Worm (Caenorhabditis elegans) whole organism, young adult: ENCODE results near the gene srh-154.

Experiments used
- B0261.1 ChIP-seq: sonication (generic microtip); optimal IDR thresholded peaks from 2 replicates; lab custom pipeline; 2016; ENCODE audit warnings: mild to moderate bottlenecking, missing genetic modification characterization, moderate library complexity, missing compliant biosample characterization
- F49E8.2 ChIP-seq: sonication (generic microtip); optimal IDR thresholded peaks from 3 replicates; lab custom pipeline; 2017; ENCODE audit warnings: missing genetic modification characterization, mild to moderate bottlenecking, missing compliant biosample characterization, antibody characterized with exemption, moderate library complexity; ENCODE audit not compliant: insufficient read depth
- F52B5.7 ChIP-seq: sonication (generic microtip); optimal IDR thresholded peaks from 2 replicates; lab custom pipeline; 2016; ENCODE audit warnings: mild to moderate bottlenecking, missing genetic modification characterization, missing compliant biosample characterization
- F55B11.4 ChIP-seq: sonication (generic microtip); optimal IDR thresholded peaks from 2 replicates; lab custom pipeline; 2016; ENCODE audit warnings: missing compliant biosample characterization, missing genetic modification characterization, borderline replicate concordance; ENCODE audit not compliant: insufficient read depth
- aptf-3 ChIP-seq: fragments of 200-800 bp; sonication (Bioruptor generic); IDR thresholded peaks from 2 replicates; pipeline ENCODE4 v1.3.6; 2022; ENCODE audit warnings: missing genetic modification characterization, missing compliant biosample characterization
- athp-1 ChIP-seq: sonication (generic microtip); optimal IDR thresholded peaks from 2 replicates; lab custom pipeline; 2017; ENCODE audit warnings: mild to moderate bottlenecking, missing genetic modification characterization, missing compliant biosample characterization
- attf-3 ChIP-seq: fragments of 200-800 bp; sonication (Bioruptor generic); conservative IDR thresholded peaks from 2 replicates; pipeline ENCODE4 v1.3.6; 2022; ENCODE audit warnings: missing genetic modification reagents, missing genetic modification characterization, missing compliant biosample characterization
- ceh-100 ChIP-seq: fragments of 200-800 bp; sonication (Bioruptor generic); IDR thresholded peaks from 2 replicates; pipeline ENCODE4 v1.3.6; 2022; ENCODE audit warnings: missing genetic modification reagents, missing genetic modification characterization, missing compliant biosample characterization
- ceh-58 ChIP-seq: fragments of 200-800 bp; sonication (Bioruptor generic); IDR thresholded peaks from 2 replicates; pipeline ENCODE4 v1.3.6; 2022; ENCODE audit warnings: missing genetic modification characterization, missing compliant biosample characterization
- ets-4 ChIP-seq: fragments of 200-800 bp; sonication (Bioruptor generic); optimal IDR thresholded peaks from 2 replicates; lab custom pipeline; 2018; ENCODE audit warnings: mild to moderate bottlenecking, missing genetic modification characterization, missing compliant biosample characterization
- hmg-20 ChIP-seq: fragments of 200-800 bp; sonication (Bioruptor generic); IDR thresholded peaks from 2 replicates; pipeline ENCODE4 v1.3.6; 2022; ENCODE audit warnings: missing genetic modification reagents, missing genetic modification characterization, missing compliant biosample characterization
- hrde-1 ChIP-seq: sonication (generic microtip); optimal IDR thresholded peaks from 2 replicates; lab custom pipeline; 2016; ENCODE audit warnings: missing genetic modification characterization, mild to moderate bottlenecking, missing compliant biosample characterization, moderate library complexity, missing genotype, missing genetic modification reagents, borderline replicate concordance
- lin-40 ChIP-seq: sonication (generic microtip); optimal IDR thresholded peaks from 2 replicates; lab custom pipeline; 2016; ENCODE audit warnings: missing genetic modification characterization, mild to moderate bottlenecking, missing compliant biosample characterization, missing genotype, missing genetic modification reagents
- lsy-27 ChIP-seq: sonication (generic microtip); optimal IDR thresholded peaks from 2 replicates; lab custom pipeline; 2017; ENCODE audit warnings: missing genetic modification characterization, mild to moderate bottlenecking, missing compliant biosample characterization, antibody characterized with exemption, missing genotype, borderline replicate concordance; ENCODE audit not compliant: insufficient read depth
- nhr-179 ChIP-seq: sonication (generic microtip); optimal IDR thresholded peaks from 2 replicates; lab custom pipeline; 2016; ENCODE audit warnings: mild to moderate bottlenecking, missing genetic modification characterization, missing compliant biosample characterization
- nhr-90 ChIP-seq: sonication (generic microtip); optimal IDR thresholded peaks from 2 replicates; lab custom pipeline; 2016; ENCODE audit warnings: missing genotype, mild to moderate bottlenecking, missing genetic modification characterization, missing compliant biosample characterization
- sea-2 ChIP-seq: fragments of 200-800 bp; sonication (Bioruptor generic); IDR thresholded peaks from 2 replicates; pipeline ENCODE4 v1.3.6; 2022; ENCODE audit warnings: missing genetic modification characterization, missing compliant biosample characterization

The srh-154 gene

DNA sequence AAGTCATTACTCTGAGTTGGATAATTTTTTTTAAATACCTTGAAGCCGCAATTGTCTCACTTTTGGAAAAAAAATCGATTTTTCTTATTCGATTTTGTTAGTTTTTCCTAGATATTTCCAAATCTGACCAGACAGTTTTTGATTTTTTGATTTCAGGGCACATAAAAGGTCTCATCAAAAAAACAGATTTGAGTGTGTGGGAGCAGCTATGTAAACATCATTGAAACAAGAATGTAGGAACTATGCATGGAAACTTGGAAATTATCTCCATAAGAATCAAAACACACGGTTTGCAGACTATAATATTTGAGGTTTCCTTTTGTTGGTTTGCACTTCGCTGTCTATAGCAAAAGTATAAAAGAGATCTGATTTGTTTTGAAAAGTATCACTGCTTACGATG lies 46.5 kb downstream of the srh-154 start, which contains the start of gene scl-24:
Gene scl-24 (plus strand): TSS at position 301 of the 400 bp plus-strand sequence.
- TF ChIP-seq ets-4 = no peak
- TF ChIP-seq hmg-20 (GFP tag; lab: Robert Waterston, UW) = no peak
- no peak for TF ChIP-seq F49E8.2 (tag; lab: Kevin White, UChicago)
- TF ChIP-seq ceh-100 (GFP tag; lab: Robert Waterston, UW) = no peak
- TF ChIP-seq attf-3 = no peak
- no peak for TF ChIP-seq F55B11.4 (tag; lab: Kevin White, UChicago)
- TF ChIP-seq B0261.1 (tag; lab: Kevin White, UChicago) = no peak
- TF ChIP-seq nhr-179 (tag; lab: Kevin White, UChicago) = no peak
- TF ChIP-seq nhr-90 (tag; lab: Kevin White, UChicago) = no peak
- TF ChIP-seq F52B5.7 (tag; lab: Kevin White, UChicago) = no peak
- no peak for TF ChIP-seq lsy-27 (tag; lab: Kevin White, UChicago)
- no peak for TF ChIP-seq ceh-58 (GFP tag; lab: Robert Waterston, UW)
- no peak for TF ChIP-seq aptf-3
- no peak for TF ChIP-seq athp-1 (tag; lab: Kevin White, UChicago)
- no peak for TF ChIP-seq hrde-1 (tag; lab: Kevin White, UChicago)
- no peak for TF ChIP-seq lin-40 (tag; lab: Kevin White, UChicago)
- TF ChIP-seq sea-2 = no peak
